Worm (Caenorhabditis elegans) whole organism, early embryonic: ENCODE data around the gene unc-130.

Experiments used
- B0310.2 ChIP-seq: sonication (generic microtip); optimal IDR thresholded peaks from 2 replicates; lab custom pipeline; 2016; ENCODE audit warnings: mild to moderate bottlenecking, missing genetic modification characterization, missing compliant biosample characterization
- F13C5.2 ChIP-seq: sonication (generic microtip); optimal IDR thresholded peaks from 2 replicates; lab custom pipeline; 2017; ENCODE audit warnings: mild to moderate bottlenecking, missing genetic modification characterization, inconsistent platforms, missing compliant biosample characterization
- aly-1 ChIP-seq: sonication (generic microtip); optimal IDR thresholded peaks from 2 replicates; lab custom pipeline; 2016; ENCODE audit warnings: missing genetic modification characterization, missing compliant biosample characterization
- ama-1 ChIP-seq: fragments of 150-350 bp; optimal IDR thresholded peaks from 2 replicates; lab custom pipeline; 2014
- ceh-13 ChIP-seq: fragments of 200-800 bp; sonication (Bioruptor generic); optimal IDR thresholded peaks from 2 replicates; lab custom pipeline; 2018; ENCODE audit warnings: mild to moderate bottlenecking, missing genetic modification characterization, missing compliant biosample characterization
- ceh-36 ChIP-seq: sonication (generic microtip); optimal IDR thresholded peaks from 2 replicates; lab custom pipeline; 2016; ENCODE audit warnings: missing genetic modification characterization, inconsistent platforms, missing compliant biosample characterization
- ets-7 ChIP-seq: sonication (generic microtip); optimal IDR thresholded peaks from 2 replicates; lab custom pipeline; 2016; ENCODE audit warnings: missing genotype, missing genetic modification characterization, missing compliant biosample characterization
- flt-1 ChIP-seq: fragments of 200-800 bp; sonication (Bioruptor generic); IDR thresholded peaks from 2 replicates; pipeline ENCODE4 v1.3.6; 2022; ENCODE audit warnings: missing genetic modification characterization, missing compliant biosample characterization
- hmg-4 ChIP-seq: fragments of 200-800 bp; sonication (Bioruptor generic); optimal IDR thresholded peaks from 2 replicates; lab custom pipeline; 2018; ENCODE audit warnings: mild to moderate bottlenecking, missing genetic modification characterization, missing compliant biosample characterization
- hnd-1 ChIP-seq: sonication (generic microtip); optimal IDR thresholded peaks from 2 replicates; lab custom pipeline; 2016; ENCODE audit warnings: missing genetic modification characterization, missing compliant biosample characterization
- pes-1 ChIP-seq: fragments of 200-800 bp; sonication (Bioruptor generic); IDR thresholded peaks from 2 replicates; pipeline ENCODE4 v1.3.6; 2022; ENCODE audit warnings: missing genetic modification reagents, missing genetic modification characterization, missing compliant biosample characterization

DNA sequence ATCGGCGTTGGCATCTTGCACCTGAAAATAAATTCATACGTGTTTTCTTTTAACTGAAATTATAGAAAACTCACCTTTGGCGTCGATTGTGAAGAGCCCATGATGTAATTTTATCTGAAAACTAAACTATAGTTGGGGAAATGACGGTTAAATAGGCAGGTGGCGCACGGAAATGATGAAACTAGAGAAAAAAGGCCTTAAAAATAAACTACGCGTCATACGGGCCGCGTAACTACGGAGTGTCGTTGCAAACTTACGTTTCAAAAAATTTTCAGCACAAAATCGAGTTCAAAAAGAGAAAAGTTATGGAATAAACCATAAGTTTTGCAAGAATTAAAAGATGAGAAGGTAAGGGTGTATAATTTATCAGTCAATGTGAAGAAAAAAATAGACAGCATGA is 45.5 kb upstream of the unc-130 start, which contains the start of gene cchl-1:
- TF ChIP-seq hmg-4, result no peak
- no peak for TF ChIP-seq F13C5.2 (tag; lab: Kevin White, UChicago)
- TF ChIP-seq flt-1 (GFP tag; lab: Robert Waterston, UW), result no peak
- TF ChIP-seq B0310.2 (tag; lab: Kevin White, UChicago), result no peak
- no peak for TF ChIP-seq aly-1 (tag; lab: Kevin White, UChicago)
- TF ChIP-seq hnd-1 (tag; lab: Kevin White, UChicago), result no peak
- TF ChIP-seq ama-1 (lab: Kevin White, UChicago), result peak; percentile 2
- TF ChIP-seq ets-7 (tag; lab: Kevin White, UChicago), result no peak
- TF ChIP-seq pes-1 (GFP tag; lab: Robert Waterston, UW), result no peak
- TF ChIP-seq ceh-36 (tag; lab: Kevin White, UChicago), result no peak
- TF ChIP-seq ceh-13 (GFP tag; lab: Kevin White, UChicago), result no peak
